Fruit fly (Drosophila melanogaster): Measurements from ENCODE around the gene Atg4b.
A peak's percentile ranks its signal among the peaks of the same experiment; 100 is the strongest.

Gene Atg4b

DNA sequence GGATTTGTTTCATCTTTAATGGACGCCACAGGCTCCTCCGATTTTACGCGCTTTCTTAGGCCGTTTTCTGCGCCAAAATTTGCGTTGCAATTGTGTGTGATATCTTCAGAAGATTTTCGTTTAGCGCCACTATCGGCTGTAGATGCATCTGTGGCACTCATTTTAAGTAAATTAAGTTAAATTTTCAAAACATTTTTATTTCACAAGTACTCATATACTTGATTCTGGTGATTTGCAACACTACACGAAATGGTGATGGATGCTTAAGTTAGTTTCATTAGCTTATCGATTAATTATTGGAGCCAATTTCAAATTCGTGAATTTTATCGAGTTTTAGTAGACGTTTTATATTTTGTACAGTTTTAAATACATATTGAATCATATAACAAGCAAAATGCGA lies 6.9 kb upstream of the Atg4b start, which contains the start of gene CG6171:
Gene CG6171, minus strand, starts transcription at position 250 of the 400 bp plus-strand sequence.
- TF ChIP-seq pan (optimal IDR thresholded peaks at IDR 0.05) (no peak), CG8478 (optimal IDR thresholded peaks at IDR 0.05) (no peak), usp (GFP tag; optimal IDR thresholded peaks at IDR 0.05) (no peak), Dll (optimal IDR thresholded peaks at IDR 0.05) (no peak), psq (optimal IDR thresholded peaks at IDR 0.05) (no peak), EcR (GFP tag; optimal IDR thresholded peaks at IDR 0.05) (no peak)

DNA sequence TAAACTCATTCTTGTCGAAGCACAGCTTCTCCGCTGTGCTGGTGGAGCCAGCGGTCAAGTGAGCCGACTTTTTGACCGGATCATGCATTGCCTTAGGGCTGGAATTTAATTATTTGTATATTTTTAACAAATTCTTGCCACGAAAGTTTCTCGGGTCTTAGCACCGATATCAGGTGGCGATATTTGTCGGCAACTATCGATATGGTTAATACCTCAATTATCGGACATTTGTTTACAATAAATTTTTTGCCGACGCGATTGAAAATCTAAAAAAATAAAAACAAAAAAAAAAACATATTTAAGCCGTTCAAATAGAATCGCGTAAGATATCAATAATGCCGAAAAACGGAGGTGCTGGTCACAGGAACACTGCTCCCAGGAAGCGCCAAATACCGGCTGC lies 4.8 kb upstream of the Atg4b start, which contains the start of the genes Cog2 and Trax:
Gene Cog2, minus strand, starts transcription at position 168 of the 400 bp plus-strand sequence.
Gene Trax, plus strand, starts transcription at position 203 of the 400 bp plus-strand sequence.
- TF ChIP-seq EcR (GFP tag; optimal IDR thresholded peaks at IDR 0.05): no peak
- no peak for TF ChIP-seq psq (optimal IDR thresholded peaks at IDR 0.05)
- no peak for TF ChIP-seq Dll (optimal IDR thresholded peaks at IDR 0.05)
- TF ChIP-seq usp (GFP tag; optimal IDR thresholded peaks at IDR 0.05): no peak
- no peak for TF ChIP-seq CG8478 (optimal IDR thresholded peaks at IDR 0.05)

DNA sequence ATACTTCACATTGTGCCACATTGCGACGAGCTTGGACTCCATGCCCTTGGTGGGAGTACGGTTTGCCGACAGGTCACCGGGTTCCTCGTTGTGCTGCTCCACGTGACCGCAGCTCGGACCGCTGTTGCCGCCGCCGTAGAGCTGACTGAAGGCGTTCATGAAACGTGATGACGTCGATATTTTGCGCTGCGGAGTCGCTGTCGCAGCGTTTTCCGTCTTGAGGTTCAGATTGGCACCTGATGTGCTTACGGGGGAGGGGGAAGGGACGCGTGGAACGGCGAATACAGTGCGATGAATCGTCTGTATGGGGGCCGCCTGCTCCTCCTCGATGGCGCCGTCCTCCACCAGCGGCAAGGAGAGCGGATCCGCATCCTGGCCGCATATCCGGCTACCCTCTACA lies 572 bp downstream of the Atg4b start:
- TF ChIP-seq pan (optimal IDR thresholded peaks at IDR 0.05) (no peak), EcR (GFP tag; optimal IDR thresholded peaks at IDR 0.05) (no peak), psq (optimal IDR thresholded peaks at IDR 0.05) (no peak), Dll (optimal IDR thresholded peaks at IDR 0.05) (no peak), CG8478 (optimal IDR thresholded peaks at IDR 0.05) (no peak), usp (GFP tag; optimal IDR thresholded peaks at IDR 0.05) (no peak)

DNA sequence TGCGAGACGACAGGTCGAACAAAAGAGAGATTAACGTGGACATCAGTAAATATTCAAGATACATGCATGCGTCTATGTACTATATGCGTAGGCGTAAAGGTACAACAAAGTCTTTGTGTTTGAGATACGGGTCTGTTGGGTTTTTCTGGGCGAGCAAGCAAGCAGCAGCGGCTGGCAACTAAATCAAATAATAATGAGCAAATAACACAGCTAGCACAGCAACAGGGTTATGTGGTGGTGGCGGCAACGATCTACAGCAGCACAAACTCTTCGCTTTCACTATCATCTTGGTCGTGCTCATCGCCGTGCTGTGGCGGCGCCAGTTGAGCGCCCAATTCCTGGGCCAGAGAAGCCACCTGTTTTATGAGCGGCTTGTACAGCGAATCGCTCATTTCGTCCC lies 2.7 kb downstream of the Atg4b start:
- TF ChIP-seq usp (GFP tag; optimal IDR thresholded peaks at IDR 0.05): no peak
- no peak for TF ChIP-seq pan (optimal IDR thresholded peaks at IDR 0.05)
- no peak for TF ChIP-seq EcR (GFP tag; optimal IDR thresholded peaks at IDR 0.05)
- no peak for TF ChIP-seq psq (optimal IDR thresholded peaks at IDR 0.05)
- TF ChIP-seq Dll (optimal IDR thresholded peaks at IDR 0.05): no peak
- no peak for TF ChIP-seq CG8478 (optimal IDR thresholded peaks at IDR 0.05)

DNA sequence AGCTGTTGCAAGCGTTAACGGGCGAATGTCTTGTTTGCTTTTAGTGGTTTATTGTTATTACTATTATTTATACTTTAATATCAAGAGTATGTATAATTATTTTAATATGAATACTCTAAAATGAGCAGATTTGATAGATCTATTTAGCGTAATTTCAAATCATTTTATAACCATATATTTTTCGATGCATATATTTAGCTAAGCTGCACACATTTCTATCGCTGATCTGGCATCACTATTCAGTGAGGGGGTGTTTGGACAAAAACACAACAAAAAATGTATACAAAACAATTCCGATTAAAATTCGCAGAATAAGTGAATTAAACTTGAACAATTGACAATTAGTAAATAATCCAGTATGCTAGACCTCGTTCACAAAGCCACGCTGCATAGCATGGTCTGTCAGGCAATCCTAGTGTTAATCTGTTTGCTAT lies 5.7 kb downstream of the Atg4b start, which contains the start of the genes Trs33 and Tmtc4:
Gene Trs33, minus strand, starts transcription at position 3 of the 434 bp plus-strand sequence.
Gene Tmtc4, plus strand, starts transcription at position 233 of the 434 bp plus-strand sequence.
- TF ChIP-seq usp (GFP tag; optimal IDR thresholded peaks at IDR 0.05) (no peak), psq (optimal IDR thresholded peaks at IDR 0.05) (no peak), pan (optimal IDR thresholded peaks at IDR 0.05) (no peak), Dll (optimal IDR thresholded peaks at IDR 0.05) (no peak), CG8478 (optimal IDR thresholded peaks at IDR 0.05) (no peak), EcR (GFP tag; optimal IDR thresholded peaks at IDR 0.05) (no peak)

DNA sequence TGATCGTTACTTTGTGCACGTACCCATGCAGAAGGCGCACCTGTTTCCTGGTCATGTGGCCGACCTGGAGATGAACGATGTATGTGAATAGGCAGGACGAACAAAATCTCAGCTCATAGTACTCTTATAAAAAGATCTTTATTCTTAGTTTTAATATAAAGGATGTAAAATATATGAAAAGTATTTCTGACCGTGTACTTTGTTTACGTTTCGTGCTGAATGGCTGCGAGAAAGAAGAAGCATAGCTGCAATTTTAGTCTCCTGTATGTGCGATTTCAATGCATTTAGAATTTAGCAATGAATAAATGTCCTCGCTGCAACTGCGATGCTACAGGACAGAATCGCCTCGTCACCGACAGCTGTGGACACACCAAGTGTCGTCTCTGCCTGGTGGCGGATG lies 8.9 kb downstream of the Atg4b start, which contains the start of the genes CG42726 and CG42727:
Gene CG42726, plus strand, starts transcription at position 227 of the 400 bp plus-strand sequence.
Gene CG42727, plus strand, starts transcription at position 227 of the 400 bp plus-strand sequence.
- TF ChIP-seq EcR (GFP tag; optimal IDR thresholded peaks at IDR 0.05) (no peak), CG8478 (optimal IDR thresholded peaks at IDR 0.05) (no peak), Dll (optimal IDR thresholded peaks at IDR 0.05) (no peak), usp (GFP tag; optimal IDR thresholded peaks at IDR 0.05) (no peak), psq (optimal IDR thresholded peaks at IDR 0.05) (no peak), pan (optimal IDR thresholded peaks at IDR 0.05) (no peak)

DNA sequence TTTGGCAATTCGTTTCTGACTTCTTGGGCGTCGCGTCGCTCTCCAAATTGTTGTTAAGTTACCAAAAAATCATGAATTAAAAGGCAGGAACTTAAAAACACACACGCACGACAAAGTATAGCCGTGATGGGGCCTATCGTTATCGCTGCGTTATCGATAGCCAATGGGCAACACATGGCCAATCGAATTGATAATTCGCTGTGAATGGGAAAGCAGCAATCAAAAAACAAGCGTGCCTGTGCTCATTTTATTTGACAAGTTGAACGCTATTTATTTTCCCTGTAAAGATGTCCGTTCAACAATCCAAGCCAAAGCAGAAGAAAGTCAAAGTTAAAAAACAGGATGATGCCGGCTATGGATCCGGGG lies 10.7 kb downstream of the Atg4b start, which contains the start of the genes Surf4 and CG31301:
Gene Surf4, minus strand, starts transcription at position 159 of the 366 bp plus-strand sequence.
Gene CG31301, plus strand, starts transcription at position 188 of the 366 bp plus-strand sequence.
- TF ChIP-seq CG8478 (optimal IDR thresholded peaks at IDR 0.05) (no peak), usp (GFP tag; optimal IDR thresholded peaks at IDR 0.05) (no peak), psq (optimal IDR thresholded peaks at IDR 0.05) (no peak), EcR (GFP tag; optimal IDR thresholded peaks at IDR 0.05) (no peak), Dll (optimal IDR thresholded peaks at IDR 0.05) (no peak), pan (optimal IDR thresholded peaks at IDR 0.05) (no peak)

DNA sequence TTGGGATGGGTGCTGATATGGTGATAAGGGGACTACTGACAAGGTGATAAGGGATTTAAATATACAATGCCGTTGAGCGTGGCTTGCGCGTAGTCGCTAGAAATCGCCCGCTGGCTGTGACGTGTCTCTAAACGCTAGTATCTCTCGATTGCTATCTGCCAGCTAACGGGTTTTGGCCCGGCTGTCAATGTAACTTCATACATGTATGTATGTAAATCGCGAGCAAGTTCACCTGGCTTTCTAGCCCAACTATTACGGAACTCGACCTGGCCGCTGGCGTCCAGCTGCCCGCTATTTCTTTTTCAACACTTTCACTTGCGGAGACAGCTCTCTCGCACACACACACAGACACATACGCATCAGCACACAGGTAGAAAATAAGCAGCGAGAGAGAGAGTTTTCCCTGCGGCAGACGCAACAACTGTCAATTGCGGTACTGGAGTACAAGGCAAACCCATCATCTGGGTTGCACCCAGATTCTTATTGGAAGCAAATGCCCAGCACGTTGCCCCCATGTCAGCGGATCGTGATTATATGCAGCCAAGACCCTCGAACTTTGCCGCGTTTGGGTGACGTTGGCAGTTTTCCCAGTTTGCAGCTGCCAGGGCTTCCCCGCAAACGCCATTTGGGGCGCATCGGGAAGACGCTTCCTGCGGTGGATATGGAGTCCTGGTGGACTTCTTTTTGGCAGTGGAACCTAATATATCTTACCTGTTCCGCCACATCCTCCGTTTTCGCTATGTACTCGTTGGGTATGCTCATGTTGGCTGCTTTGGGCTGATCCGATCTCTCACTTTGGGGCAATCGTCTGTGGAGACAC lies 11.3 kb downstream of the Atg4b start:
- no peak for TF ChIP-seq CG8478 (optimal IDR thresholded peaks at IDR 0.05)
- no peak for TF ChIP-seq pan (optimal IDR thresholded peaks at IDR 0.05)
- no peak for TF ChIP-seq Dll (optimal IDR thresholded peaks at IDR 0.05)
- no peak for TF ChIP-seq EcR (GFP tag; optimal IDR thresholded peaks at IDR 0.05)
- no peak for TF ChIP-seq usp (GFP tag; optimal IDR thresholded peaks at IDR 0.05)
- no peak for TF ChIP-seq psq (optimal IDR thresholded peaks at IDR 0.05)

DNA sequence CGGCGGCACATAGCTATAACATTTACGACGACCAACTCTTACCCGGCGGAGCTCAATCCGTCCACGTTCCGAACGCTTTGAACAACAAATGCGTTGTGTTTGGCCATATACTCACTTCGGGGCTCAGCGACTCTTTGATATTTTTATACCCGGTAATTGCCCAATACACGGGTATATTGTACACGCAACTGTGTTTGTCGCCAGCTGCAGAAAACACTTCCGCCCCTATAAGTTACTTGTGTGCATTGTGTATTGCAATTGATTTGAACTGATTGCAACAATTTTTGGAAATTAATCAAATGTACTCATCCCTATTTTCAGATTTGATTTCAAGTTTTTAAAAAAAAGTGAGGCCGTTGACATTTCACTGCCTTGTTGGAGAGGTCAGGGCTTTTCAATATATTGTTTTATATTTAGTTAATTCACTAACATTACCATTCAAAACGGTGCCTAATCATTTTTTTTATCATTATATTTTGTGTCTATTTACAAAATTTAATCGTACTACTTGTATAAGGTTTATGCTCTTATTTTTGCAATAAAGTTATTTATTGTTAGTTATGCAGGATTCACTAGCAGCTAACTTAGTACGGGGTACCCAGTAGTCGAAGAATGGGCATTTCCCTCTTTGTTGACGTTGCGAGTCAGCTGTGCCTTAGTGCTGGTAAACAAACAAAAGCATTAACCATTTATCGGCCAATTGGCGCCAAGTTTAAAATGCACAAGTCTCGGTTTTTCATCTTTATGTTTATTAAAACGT lies 13.6 kb downstream of the Atg4b start, which contains the start of gene Nagk:
Gene Nagk, minus strand, starts transcription at position 331 of the 760 bp plus-strand sequence.
- TF ChIP-seq CG8478 (optimal IDR thresholded peaks at IDR 0.05): no peak
- peak; percentile 96 for TF ChIP-seq pan (optimal IDR thresholded peaks at IDR 0.05)
- TF ChIP-seq Dll (optimal IDR thresholded peaks at IDR 0.05): no peak
- TF ChIP-seq EcR (GFP tag; optimal IDR thresholded peaks at IDR 0.05): no peak
- no peak for TF ChIP-seq usp (GFP tag; optimal IDR thresholded peaks at IDR 0.05)
- TF ChIP-seq psq (optimal IDR thresholded peaks at IDR 0.05): no peak

DNA sequence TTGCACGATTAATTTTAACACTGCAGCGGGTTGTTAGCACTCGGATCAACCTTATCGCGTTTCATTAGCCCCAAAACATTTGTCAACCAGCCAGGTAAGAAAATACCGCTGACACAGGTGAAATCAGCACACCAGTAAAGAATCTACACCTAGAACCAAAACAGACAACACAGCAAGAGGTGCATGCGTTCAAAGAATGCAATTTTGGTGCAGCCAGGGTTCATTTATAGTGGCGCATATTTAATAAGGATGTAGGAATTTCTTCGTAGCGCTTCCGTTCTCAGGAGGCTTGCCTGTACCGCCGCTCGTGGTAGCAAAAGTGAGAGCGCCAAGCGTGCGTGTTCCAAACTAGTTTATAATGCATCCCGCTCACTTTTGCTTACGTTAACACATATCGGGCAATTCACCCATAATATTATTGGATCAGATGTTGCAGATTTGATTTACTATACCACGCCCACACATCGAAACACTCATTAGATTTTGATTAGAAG lies 14.2 kb downstream of the Atg4b start:
- TF ChIP-seq Dll (optimal IDR thresholded peaks at IDR 0.05) (no peak), EcR (GFP tag; optimal IDR thresholded peaks at IDR 0.05) (no peak), pan (optimal IDR thresholded peaks at IDR 0.05) (no peak)

DNA sequence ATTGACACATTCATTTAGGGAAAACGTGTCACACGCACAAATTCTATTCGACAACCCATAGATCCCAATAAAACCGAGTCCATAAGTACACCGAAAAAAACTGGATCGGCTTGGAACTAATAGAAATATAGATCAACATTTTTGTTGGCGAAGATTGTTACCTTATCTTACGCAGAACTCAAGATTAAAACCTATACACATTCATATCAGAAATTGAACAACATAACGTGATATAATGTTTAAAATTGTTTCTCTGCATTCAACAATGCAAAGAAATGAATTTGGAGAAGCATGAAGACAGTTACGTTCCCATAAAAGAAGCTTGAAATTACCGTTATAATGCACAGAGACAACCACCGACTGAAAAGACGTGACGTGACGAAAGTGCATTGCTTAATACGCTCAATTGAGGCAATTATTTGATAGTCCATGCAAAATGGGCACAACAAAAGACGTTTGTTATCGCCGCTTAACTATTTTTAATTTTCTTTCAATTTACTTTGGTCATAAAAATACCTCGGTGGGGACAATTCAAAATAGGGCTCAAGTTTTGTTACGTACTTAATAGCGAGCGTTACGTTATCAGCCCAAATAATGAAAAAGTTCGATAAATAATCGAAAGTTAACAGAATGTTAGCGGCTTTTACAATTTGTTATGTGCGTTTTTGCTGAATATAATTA lies 16.5 kb downstream of the Atg4b start, which contains the start of gene SerRS-m:
Gene SerRS-m, plus strand, starts transcription at position 616 of the 681 bp plus-strand sequence.
- no peak for TF ChIP-seq pan (optimal IDR thresholded peaks at IDR 0.05)
- no peak for TF ChIP-seq CG8478 (optimal IDR thresholded peaks at IDR 0.05)

Measured in whole organism.